Fruit fly (Drosophila melanogaster): Measurements from ENCODE around the gene Qtzl.

Qtzl gene

DNA sequence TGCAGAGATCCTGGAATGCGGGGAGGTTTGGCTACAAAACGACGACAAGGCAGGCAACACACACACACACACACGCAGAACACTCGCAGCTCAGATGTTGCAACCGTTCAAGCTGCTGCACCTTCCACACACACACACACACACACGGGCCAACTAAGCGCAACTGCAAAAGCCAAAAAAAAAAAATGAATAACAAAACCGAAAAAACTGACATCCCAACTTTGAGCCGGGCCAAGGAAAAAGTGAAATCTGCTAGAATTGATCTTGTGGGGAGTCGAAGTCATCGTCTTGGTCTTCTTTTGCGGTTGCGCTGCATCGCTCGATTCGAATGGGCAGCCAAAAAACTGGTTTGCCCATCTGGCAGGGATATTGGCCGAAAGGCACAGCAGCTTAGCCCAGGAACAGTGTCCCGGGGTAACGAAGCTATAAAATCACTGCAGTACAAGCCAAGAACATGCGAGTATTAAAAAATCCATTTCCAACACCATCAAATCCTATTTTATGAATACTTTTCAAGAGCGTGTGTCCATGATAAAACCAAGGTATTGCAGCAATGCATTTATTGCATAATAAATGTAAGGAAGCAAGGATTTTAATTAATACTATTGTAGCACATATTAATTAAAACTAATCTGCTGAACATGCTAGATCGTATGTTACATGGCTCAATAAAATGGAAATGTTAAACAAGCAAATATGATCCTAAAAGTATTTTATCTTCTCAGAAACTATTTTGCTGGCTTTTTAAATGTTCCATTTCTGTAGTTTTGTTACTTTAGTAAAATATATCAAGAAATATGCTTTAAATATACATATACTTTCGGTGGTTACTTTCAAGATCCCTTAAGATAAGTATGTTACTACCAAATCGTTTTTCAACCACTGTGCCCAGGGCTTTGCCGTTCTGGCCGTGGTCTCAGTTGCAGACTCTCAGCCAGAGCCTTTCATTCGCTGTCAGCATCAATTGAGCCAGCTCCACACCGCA lies 29.6 kb upstream of the Qtzl start (continued):
- TF ChIP-seq Met (GFP tag; optimal IDR thresholded peaks at IDR 0.05), result peak; percentile 54
- TF ChIP-seq CG3032 (tag; optimal IDR thresholded peaks at IDR 0.05), result peak; percentile 13
- peak; percentile 14 for TF ChIP-seq CG6276 (GFP tag; optimal IDR thresholded peaks at IDR 0.05)
- TF ChIP-seq fd59A (GFP tag; optimal IDR thresholded peaks at IDR 0.05), result peak; percentile 67
- no peak for TF ChIP-seq net (GFP tag; optimal IDR thresholded peaks at IDR 0.05)
- peak in 1 of 2 experiments; percentile 5 for TF ChIP-seq salr (GFP tag; optimal IDR thresholded peaks at IDR 0.05)
- peak; percentile 65 for TF ChIP-seq topi (GFP tag; optimal IDR thresholded peaks at IDR 0.05)
- no peak for TF ChIP-seq CG11294 (GFP tag; IDR thresholded peaks at IDR 0.05)
- TF ChIP-seq CG10669 (GFP tag; optimal IDR thresholded peaks at IDR 0.05), result no peak
- no peak for TF ChIP-seq eg (GFP tag; IDR thresholded peaks at IDR 0.05)
- TF ChIP-seq Sox102F (GFP tag; optimal IDR thresholded peaks at IDR 0.05), result peak; percentile 27
- TF ChIP-seq acj6 (GFP tag; optimal IDR thresholded peaks at IDR 0.05), result peak; percentile 55
- no peak for TF ChIP-seq cyc (GFP tag; optimal IDR thresholded peaks at IDR 0.05)
- TF ChIP-seq Smox (GFP tag; optimal IDR thresholded peaks at IDR 0.05), result peak; percentile 48
- TF ChIP-seq Hr4 (GFP tag; optimal IDR thresholded peaks at IDR 0.05), result peak; percentile 21
- peak; percentile 20 for TF ChIP-seq CG6792 (GFP tag; optimal IDR thresholded peaks at IDR 0.05)
- peak; percentile 1 to 50 for TF ChIP-seq ss (GFP tag; optimal IDR thresholded peaks at IDR 0.05)
- peak; percentile 26 for TF ChIP-seq CG34406 (GFP tag; optimal IDR thresholded peaks at IDR 0.05)
- TF ChIP-seq Eip78C (GFP tag), result peak; percentile 83
- peak; percentile 61 for TF ChIP-seq lz (GFP tag; optimal IDR thresholded peaks at IDR 0.05)
- peak; percentile 42 for TF ChIP-seq Sox14 (GFP tag; optimal IDR thresholded peaks at IDR 0.05)

DNA sequence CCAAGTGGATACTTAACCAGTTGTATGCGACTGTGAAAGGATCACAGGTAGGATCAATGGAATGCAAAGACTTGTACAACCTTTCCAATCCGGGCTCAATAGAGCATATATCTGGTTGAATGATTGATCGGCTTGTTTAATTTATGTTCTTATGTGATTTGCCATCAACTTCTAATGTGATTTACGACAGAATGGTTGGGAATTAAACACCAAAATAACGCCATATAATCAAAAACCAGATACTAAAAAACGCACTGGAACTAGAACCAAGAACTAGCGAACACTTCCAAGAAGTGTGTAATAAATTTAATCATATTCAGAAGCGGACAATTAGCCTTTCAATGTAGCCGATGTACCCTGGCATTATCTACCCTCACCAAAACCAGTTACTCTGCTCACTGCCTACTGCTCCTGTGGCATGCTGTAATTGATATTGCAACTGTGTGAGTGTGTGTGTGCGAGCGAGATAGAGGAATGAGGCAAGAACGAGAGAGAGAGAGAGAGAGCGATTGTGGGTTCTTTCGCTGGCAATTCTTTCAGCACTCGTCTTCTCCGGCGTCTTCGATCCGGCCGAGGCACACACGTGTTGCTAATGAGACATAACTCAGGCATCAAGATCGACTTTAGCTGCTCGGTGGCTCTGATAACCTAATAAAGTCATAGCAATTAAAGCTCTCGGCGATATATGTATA lies 26.8 kb upstream of the Qtzl start:
- TF ChIP-seq Eip93F (GFP tag; optimal IDR thresholded peaks at IDR 0.05), result no peak
- TF ChIP-seq CG31627 (GFP tag; optimal IDR thresholded peaks at IDR 0.05), result peak; percentile 59
- TF ChIP-seq dsx (GFP tag; optimal IDR thresholded peaks at IDR 0.05; ENCODE audit: poor library complexity, severe bottlenecking), result no peak
- TF ChIP-seq net (GFP tag; optimal IDR thresholded peaks at IDR 0.05), result peak; percentile 2
- TF ChIP-seq spab (GFP tag; optimal IDR thresholded peaks at IDR 0.05), result peak; percentile 56
- peak; percentile 35 for TF ChIP-seq OdsH (GFP tag; optimal IDR thresholded peaks at IDR 0.05)
- peak; percentile 34 for TF ChIP-seq Sox102F (GFP tag; optimal IDR thresholded peaks at IDR 0.05)
- TF ChIP-seq CG16779 (tag; optimal IDR thresholded peaks at IDR 0.05), result no peak
- TF ChIP-seq Eip78C (GFP tag), result peak; percentile 91
- TF ChIP-seq eg (GFP tag; IDR thresholded peaks at IDR 0.05), result no peak
- peak; percentile 45 for TF ChIP-seq Sox15 (GFP tag; optimal IDR thresholded peaks at IDR 0.05)
- TF ChIP-seq CG8632 (GFP tag; optimal IDR thresholded peaks at IDR 0.05), result peak; percentile 31
- peak; percentile 52 for TF ChIP-seq Sox14 (GFP tag; optimal IDR thresholded peaks at IDR 0.05)
- no peak for TF ChIP-seq CG8319 (GFP tag; optimal IDR thresholded peaks at IDR 0.05)
- peak; percentile 58 for TF ChIP-seq cyc (GFP tag; optimal IDR thresholded peaks at IDR 0.05)
- TF ChIP-seq Lpt (GFP tag; optimal IDR thresholded peaks at IDR 0.05), result peak; percentile 45
- peak; percentile 74 for TF ChIP-seq esn (GFP tag; optimal IDR thresholded peaks at IDR 0.05)
- TF ChIP-seq CG6163 (GFP tag; IDR thresholded peaks at IDR 0.05), result 0 out of 3 replicates have a peak, but pooled peaks have one; percentile 6
- TF ChIP-seq achi (GFP tag; optimal IDR thresholded peaks at IDR 0.05), result peak; percentile 26
- TF ChIP-seq CG11294 (GFP tag; IDR thresholded peaks at IDR 0.05), result 0 out of 2 replicates have a peak, but pooled peaks have one; percentile 17
- TF ChIP-seq lz (GFP tag; optimal IDR thresholded peaks at IDR 0.05), result peak; percentile 66
- peak; percentile 69 for TF ChIP-seq CG32006 (GFP tag; optimal IDR thresholded peaks at IDR 0.05)
- TF ChIP-seq topi (GFP tag; optimal IDR thresholded peaks at IDR 0.05), result peak; percentile 70
- peak; percentile 52 for TF ChIP-seq Smox (GFP tag; optimal IDR thresholded peaks at IDR 0.05)
- peak; percentile 47 for TF ChIP-seq CG34406 (GFP tag; optimal IDR thresholded peaks at IDR 0.05)
- TF ChIP-seq CG10669 (GFP tag; optimal IDR thresholded peaks at IDR 0.05), result peak; percentile 59
- TF ChIP-seq Hr38 (GFP tag; optimal IDR thresholded peaks at IDR 0.05), result no peak
- TF ChIP-seq acj6 (GFP tag; optimal IDR thresholded peaks at IDR 0.05), result peak; percentile 69
- TF ChIP-seq CG6792 (GFP tag; optimal IDR thresholded peaks at IDR 0.05), result peak; percentile 51
- TF ChIP-seq fd85E (GFP tag; optimal IDR thresholded peaks at IDR 0.05), result no peak
- peak; percentile 56 for TF ChIP-seq CG8119 (GFP tag; IDR thresholded peaks at IDR 0.05)
- TF ChIP-seq Hr39 (GFP tag; optimal IDR thresholded peaks at IDR 0.05), result peak; percentile 59
- TF ChIP-seq CG7368 (GFP tag; optimal IDR thresholded peaks at IDR 0.05), result peak; percentile 32
- TF ChIP-seq CG1621 (tag; optimal IDR thresholded peaks at IDR 0.05), result no peak
- TF ChIP-seq pdm3 (GFP tag; optimal IDR thresholded peaks at IDR 0.05), result peak; percentile 70
- TF ChIP-seq CG3919 (GFP tag; optimal IDR thresholded peaks at IDR 0.05), result peak; percentile 63
- peak; percentile 26; the same call in 1 of the 2 replicates for TF ChIP-seq CG15336 (GFP tag; IDR thresholded peaks at IDR 0.05)
